Fruit fly (Drosophila melanogaster) Kc167 (cell line): ENCODE results near the gene CG13795.

Experiments used
- Myc ChIP-seq: fragments of >200 bp; optimal IDR thresholded peaks from 2 replicates; lab custom pipeline; 2017; ENCODE audit warnings: missing external identifiers
- Sin3A ChIP-seq: fragments of >200 bp; optimal IDR thresholded peaks from 2 replicates; lab custom pipeline; 2018; ENCODE audit warnings: missing external identifiers
- h ChIP-seq: fragments of >200 bp; optimal IDR thresholded peaks from 3 replicates; lab custom pipeline; 2018; ENCODE audit warnings: missing external identifiers
- insv ChIP-seq: fragments of >200 bp; optimal IDR thresholded peaks from 3 replicates; lab custom pipeline; 2018; ENCODE audit warnings: missing external identifiers
- psq ChIP-seq: fragments of >200 bp; optimal IDR thresholded peaks from 2 replicates; lab custom pipeline; 2017; ENCODE audit warnings: missing external identifiers
- ttk ChIP-seq: sonication (Bioruptor generic); optimal IDR thresholded peaks from 2 replicates; lab custom pipeline; 2017; ENCODE audit warnings: missing external identifiers

- TF ChIP-seq ttk (lab: Kevin White, UChicago) (no peak), psq (lab: Kevin White, UChicago) (no peak), insv (no peak), h (no peak), Myc (lab: Kevin White, UChicago) (no peak), Sin3A (no peak)
These were observed 49.1 kb downstream of the CG13795 start for dm6 chr2L:7676982-7677381.
